Fruit fly (Drosophila melanogaster) whole organism, adult: ENCODE results near the gene Zw10.

Experiments used
- CG11617 ChIP-seq: fragments of 200-800 bp; sonication (Bioruptor generic); optimal IDR thresholded peaks from 2 replicates; lab custom pipeline; 2017; ENCODE audit warnings: mild to moderate bottlenecking, missing biosample characterization, missing genetic modification reagents, missing genetic modification characterization
- CG12768 ChIP-seq: fragments of 200-800 bp; sonication (Bioruptor generic); optimal IDR thresholded peaks from 2 replicates; lab custom pipeline; 2017; ENCODE audit warnings: missing biosample characterization, missing genetic modification characterization, mild to moderate bottlenecking, moderate library complexity, missing genetic modification reagents
- CG14711 ChIP-seq: fragments of 200-800 bp; sonication (Bioruptor generic); optimal IDR thresholded peaks from 2 replicates; lab custom pipeline; 2018; ENCODE audit warnings: missing biosample characterization, mild to moderate bottlenecking, missing genetic modification characterization, moderate library complexity
- CG1620 ChIP-seq: fragments of 200-800 bp; sonication (Bioruptor generic); optimal IDR thresholded peaks from 2 replicates; lab custom pipeline; 2016; ENCODE audit warnings: missing biosample characterization, missing genetic modification characterization
- CG33017 ChIP-seq: fragments of 200-800 bp; sonication (Bioruptor generic); optimal IDR thresholded peaks from 2 replicates; lab custom pipeline; 2018; ENCODE audit warnings: missing biosample characterization, mild to moderate bottlenecking, missing genetic modification characterization, moderate library complexity
- CG5204 ChIP-seq: fragments of 200-800 bp; sonication (Bioruptor generic); optimal IDR thresholded peaks from 2 replicates; lab custom pipeline; 2016; ENCODE audit warnings: missing biosample characterization, missing genetic modification characterization
- CG7045 ChIP-seq: fragments of 200-800 bp; sonication (Bioruptor generic); optimal IDR thresholded peaks from 2 replicates; lab custom pipeline; 2017; ENCODE audit warnings: missing biosample characterization, mild to moderate bottlenecking, missing genetic modification characterization
- CG7101 ChIP-seq: fragments of 200-800 bp; sonication (Bioruptor generic); optimal IDR thresholded peaks from 2 replicates; lab custom pipeline; 2018; ENCODE audit warnings: missing biosample characterization, mild to moderate bottlenecking, missing genetic modification characterization, moderate library complexity
- Clk ChIP-seq: fragments of 200-800 bp; sonication (Bioruptor generic); optimal IDR thresholded peaks from 2 replicates; lab custom pipeline; 2017; ENCODE audit warnings: missing biosample characterization, missing genetic modification characterization
- Crg-1 ChIP-seq: fragments of 200-800 bp; sonication (Bioruptor generic); optimal IDR thresholded peaks from 2 replicates; lab custom pipeline; 2016; ENCODE audit warnings: missing biosample characterization, missing genetic modification characterization
- Hr96 ChIP-seq: fragments of 200-800 bp; sonication (Bioruptor generic); optimal IDR thresholded peaks from 2 replicates; lab custom pipeline; 2016; ENCODE audit warnings: missing biosample characterization, missing genetic modification characterization
- Mnt ChIP-seq: fragments of 200-800 bp; sonication (Bioruptor generic); optimal IDR thresholded peaks from 2 replicates; lab custom pipeline; 2016; ENCODE audit warnings: missing biosample characterization, mild to moderate bottlenecking, missing genetic modification characterization
- bab1 ChIP-seq: fragments of 200-800 bp; sonication (Bioruptor generic); optimal IDR thresholded peaks from 3 replicates; lab custom pipeline; 2019; ENCODE audit warnings: missing biosample characterization, mild to moderate bottlenecking, missing genetic modification characterization, moderate library complexity
- cic ChIP-seq: fragments of 200-800 bp; sonication (Bioruptor generic); optimal IDR thresholded peaks from 2 replicates; lab custom pipeline; 2017; ENCODE audit warnings: missing biosample characterization, mild to moderate bottlenecking, missing genetic modification characterization, moderate library complexity
- cnc ChIP-seq, 2 experiments: fragments of >200 bp; optimal IDR thresholded peaks; 2 replicates each; lab custom pipeline; 2017
- kay ChIP-seq: fragments of 200-800 bp; sonication (Bioruptor generic); peaks from one replicate; lab custom pipeline; 2016; ENCODE audit warnings: missing biosample characterization, missing genetic modification characterization, borderline replicate concordance
- ovo ChIP-seq: fragments of 200-800 bp; sonication (Bioruptor generic); optimal IDR thresholded peaks from 2 replicates; lab custom pipeline; 2016; ENCODE audit warnings: missing biosample characterization, missing genetic modification characterization
- pad ChIP-seq: fragments of 200-800 bp; sonication (Bioruptor generic); optimal IDR thresholded peaks from 3 replicates; lab custom pipeline; 2017; ENCODE audit warnings: missing biosample characterization, missing genetic modification characterization, mild to moderate bottlenecking, moderate library complexity, missing genetic modification reagents
- tj ChIP-seq: fragments of 200-800 bp; sonication (Bioruptor generic); optimal IDR thresholded peaks from 3 replicates; lab custom pipeline; 2017; ENCODE audit warnings: missing biosample characterization, mild to moderate bottlenecking, missing genetic modification characterization, moderate library complexity
- toe ChIP-seq: fragments of 200-800 bp; sonication (Bioruptor generic); optimal IDR thresholded peaks from 2 replicates; lab custom pipeline; 2016; ENCODE audit warnings: missing biosample characterization, missing genetic modification characterization

The Zw10 gene

dm6 chrX:2588415-2589411 lies 15.3 kb upstream of the Zw10 start, which contains the start of gene egh:
egh (plus strand) TSS chrX:2588503.
- TF ChIP-seq CG1620 (peak; percentile 43), CG5204 (GFP tag; lab: Kevin White, UChicago) (no peak), toe (GFP tag; lab: Kevin White, UChicago) (peak; percentile 2), CG14711 (tag; lab: Kevin White, UChicago) (peak; percentile 17), ovo (peak; percentile 10), pad (GFP tag; lab: Kevin White, UChicago) (no peak), Crg-1 (GFP tag; lab: Kevin White, UChicago) (no peak), CG11617 (GFP tag; lab: Kevin White, UChicago) (peak; percentile 55), kay (GFP tag; lab: Kevin White, UChicago) (no peak), cic (no peak), CG7101 (peak; percentile 51), CG12768 (GFP tag; lab: Kevin White, UChicago) (peak; percentile 1), CG7045 (peak; percentile 2), Clk (GFP tag; lab: Kevin White, UChicago) (no peak), tj (GFP tag; lab: Kevin White, UChicago) (peak; percentile 47), CG33017 (tag; lab: Kevin White, UChicago) (no peak), cnc (optimal IDR thresholded peaks at IDR 0.05; lab: Kevin White, UChicago) (no peak), Hr96 (GFP tag; lab: Kevin White, UChicago) (peak; percentile 38), Mnt (GFP tag; lab: Kevin White, UChicago) (peak; percentile 60), bab1 (GFP tag; lab: Kevin White, UChicago) (peak; percentile 57)

dm6 chrX:2589446-2590038 lies 14.5 kb upstream of the Zw10 start:
- TF ChIP-seq Mnt (GFP tag; lab: Kevin White, UChicago) (peak; percentile 54), pad (GFP tag; lab: Kevin White, UChicago) (peak; percentile 65), CG14711 (tag; lab: Kevin White, UChicago) (peak; percentile 85), cnc (optimal IDR thresholded peaks at IDR 0.05; lab: Kevin White, UChicago) (no peak), toe (GFP tag; lab: Kevin White, UChicago) (no peak), ovo (no peak), Clk (GFP tag; lab: Kevin White, UChicago) (peak; percentile 50), CG33017 (tag; lab: Kevin White, UChicago) (peak; percentile 88), CG1620 (peak; percentile 60), Crg-1 (GFP tag; lab: Kevin White, UChicago) (peak; percentile 75), CG7045 (peak; percentile 70), CG5204 (GFP tag; lab: Kevin White, UChicago) (peak; percentile 24), CG11617 (GFP tag; lab: Kevin White, UChicago) (peak; percentile 54), CG12768 (GFP tag; lab: Kevin White, UChicago) (peak; percentile 84), cic (peak; percentile 35), bab1 (GFP tag; lab: Kevin White, UChicago) (peak; percentile 93), kay (GFP tag; lab: Kevin White, UChicago) (no peak), CG7101 (peak; percentile 92), tj (GFP tag; lab: Kevin White, UChicago) (peak; percentile 31), Hr96 (GFP tag; lab: Kevin White, UChicago) (peak; percentile 69)

- TF ChIP-seq CG7045 = no peak
These were observed 13.4 kb upstream of the Zw10 start for dm6 chrX:2590607-2591006.

dm6 chrX:2591315-2591999 lies 12.5 kb upstream of the Zw10 start:
- TF ChIP-seq CG11617 (GFP tag; lab: Kevin White, UChicago) = peak; percentile 69
- TF ChIP-seq tj (GFP tag; lab: Kevin White, UChicago) = peak; percentile 9
- TF ChIP-seq CG14711 (tag; lab: Kevin White, UChicago) = no peak
- no peak for TF ChIP-seq CG1620
- no peak for TF ChIP-seq Clk (GFP tag; lab: Kevin White, UChicago)
- peak; percentile 16 for TF ChIP-seq toe (GFP tag; lab: Kevin White, UChicago)
- TF ChIP-seq cnc (optimal IDR thresholded peaks at IDR 0.05; lab: Kevin White, UChicago) = no peak
- TF ChIP-seq Mnt (GFP tag; lab: Kevin White, UChicago) = no peak
- TF ChIP-seq Hr96 (GFP tag; lab: Kevin White, UChicago) = peak; percentile 61
- peak; percentile 52 for TF ChIP-seq cic
- peak; percentile 42 for TF ChIP-seq CG7101
- no peak for TF ChIP-seq CG12768 (GFP tag; lab: Kevin White, UChicago)
- peak; percentile 45 for TF ChIP-seq CG5204 (GFP tag; lab: Kevin White, UChicago)
- TF ChIP-seq CG7045 = no peak
- peak; percentile 37 for TF ChIP-seq pad (GFP tag; lab: Kevin White, UChicago)
- TF ChIP-seq ovo = no peak
- TF ChIP-seq Crg-1 (GFP tag; lab: Kevin White, UChicago) = no peak
- no peak for TF ChIP-seq CG33017 (tag; lab: Kevin White, UChicago)
- TF ChIP-seq bab1 (GFP tag; lab: Kevin White, UChicago) = no peak
- TF ChIP-seq kay (GFP tag; lab: Kevin White, UChicago) = peak; percentile 88

dm6 chrX:2592243-2592642 lies 11.8 kb upstream of the Zw10 start:
- TF ChIP-seq CG5204 (GFP tag; lab: Kevin White, UChicago) (no peak), kay (GFP tag; lab: Kevin White, UChicago) (no peak), Crg-1 (GFP tag; lab: Kevin White, UChicago) (no peak), tj (GFP tag; lab: Kevin White, UChicago) (no peak), CG33017 (tag; lab: Kevin White, UChicago) (no peak), bab1 (GFP tag; lab: Kevin White, UChicago) (no peak), CG7101 (no peak), ovo (no peak), Mnt (GFP tag; lab: Kevin White, UChicago) (no peak), CG1620 (no peak), CG14711 (tag; lab: Kevin White, UChicago) (no peak), cic (no peak), toe (GFP tag; lab: Kevin White, UChicago) (no peak), cnc (optimal IDR thresholded peaks at IDR 0.05; lab: Kevin White, UChicago) (no peak), pad (GFP tag; lab: Kevin White, UChicago) (no peak), Hr96 (GFP tag; lab: Kevin White, UChicago) (no peak)
